Fruit fly (Drosophila melanogaster): Measurements from ENCODE around the gene hth.

The hth gene

DNA sequence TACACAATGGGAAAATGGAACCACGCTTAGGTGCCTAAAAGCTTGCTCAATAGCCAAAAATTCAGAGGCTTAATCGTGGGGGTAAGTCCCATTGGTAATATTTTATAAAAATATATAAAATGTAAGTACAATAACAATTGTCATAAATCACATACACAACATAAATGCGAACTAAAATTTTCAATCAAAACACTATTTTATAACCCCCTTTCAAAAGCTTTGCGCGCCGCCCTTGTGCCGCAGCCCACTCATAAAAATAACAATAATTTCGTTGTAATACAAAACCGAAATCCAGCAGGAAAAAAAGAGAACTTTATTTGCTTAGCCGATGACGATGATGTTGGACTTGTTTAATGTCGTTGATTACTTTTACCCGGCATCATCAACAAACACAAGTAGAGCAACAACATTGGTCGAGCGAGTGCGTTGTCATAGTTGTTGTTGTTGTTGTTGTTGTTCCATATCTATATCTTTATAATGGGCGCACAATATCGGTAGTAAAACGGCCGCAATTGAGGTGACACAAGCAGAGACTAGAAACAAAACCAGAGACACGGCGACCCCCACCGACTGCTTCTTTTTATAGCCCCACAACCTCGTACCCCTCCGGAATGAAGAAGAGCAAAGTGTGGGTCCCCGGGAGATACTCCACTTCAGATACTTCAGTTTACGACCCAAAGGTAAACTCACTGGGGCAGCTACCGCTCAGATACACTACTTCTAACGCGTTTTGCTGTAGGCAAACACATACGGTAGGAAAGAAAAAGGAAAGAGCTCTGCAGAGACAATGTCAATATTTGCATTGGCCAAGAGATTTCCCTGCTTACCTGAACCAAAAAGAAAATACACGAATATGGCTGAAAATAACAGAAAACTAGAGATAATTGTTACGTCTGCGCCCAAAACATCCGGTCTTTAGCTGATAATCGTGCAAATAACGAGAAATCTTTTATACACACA, 41.5 kb downstream of the hth start (continued):
- peak; percentile 90 for TF ChIP-seq Xrp1 (GFP tag; IDR thresholded peaks at IDR 0.05)
- peak; percentile 52 for TF ChIP-seq Lhr (GFP tag; optimal IDR thresholded peaks at IDR 0.05)
- TF ChIP-seq HHEX (GFP tag; optimal IDR thresholded peaks at IDR 0.05), result peak; percentile 82
- peak; percentile 79 for TF ChIP-seq gsb-n (tag; optimal IDR thresholded peaks at IDR 0.05)
- peak; percentile 20 for TF ChIP-seq CG3838 (GFP tag; optimal IDR thresholded peaks at IDR 0.05)
- TF ChIP-seq Deaf1 (tag; optimal IDR thresholded peaks at IDR 0.05), result peak; percentile 60
- peak; percentile 72 for TF ChIP-seq CG11723 (GFP tag; optimal IDR thresholded peaks at IDR 0.05)
- TF ChIP-seq YL-1 (GFP tag; optimal IDR thresholded peaks at IDR 0.05), result peak; percentile 44
- TF ChIP-seq CG11085 (GFP tag; IDR thresholded peaks at IDR 0.05), result peak; percentile 85
- peak; percentile 87 for TF ChIP-seq esg (GFP tag; conservative IDR thresholded peaks at IDR 0.05)
- TF ChIP-seq kay (GFP tag; optimal IDR thresholded peaks at IDR 0.05), result peak; percentile 66
- peak; percentile 83 for TF ChIP-seq ATbp (GFP tag; optimal IDR thresholded peaks at IDR 0.05)
- peak; percentile 59 for TF ChIP-seq sug (tag; optimal IDR thresholded peaks at IDR 0.05)
- peak; percentile 65; the same call in 1 of the 3 replicates for TF ChIP-seq gce (GFP tag; IDR thresholded peaks at IDR 0.05)
- TF ChIP-seq ac (GFP tag; optimal IDR thresholded peaks at IDR 0.05), result peak; percentile 52
- TF ChIP-seq br (optimal IDR thresholded peaks at IDR 0.05), result no peak
- peak; percentile 90 for TF ChIP-seq dmrt99B (tag; optimal IDR thresholded peaks at IDR 0.05)
- TF ChIP-seq CG12155 (GFP tag; optimal IDR thresholded peaks at IDR 0.05), result peak; percentile 77
- TF ChIP-seq C15 (GFP tag; IDR thresholded peaks at IDR 0.05), result 0 out of 3 replicates have a peak, but pooled peaks have one; percentile 58
- peak; percentile 87 for TF ChIP-seq Mrtf (GFP tag; IDR thresholded peaks at IDR 0.05)
- TF ChIP-seq Lim3 (GFP tag; IDR thresholded peaks at IDR 0.05), result peak; percentile 38; the same call in 1 of the 2 replicates
- TF ChIP-seq CG2889 (GFP tag; IDR thresholded peaks at IDR 0.05), result peak; percentile 78
- no peak for TF ChIP-seq CG7963 (GFP tag; IDR thresholded peaks at IDR 0.05; ENCODE audit: partially characterized antibody)
- TF ChIP-seq CG4424 (GFP tag; optimal IDR thresholded peaks at IDR 0.05), result peak; percentile 84
- peak; percentile 57 for TF ChIP-seq E2f2 (GFP tag; IDR thresholded peaks at IDR 0.05)
- TF ChIP-seq twi (tag; optimal IDR thresholded peaks at IDR 0.05), result peak; percentile 72
- no peak for TF ChIP-seq Bdp1 (GFP tag; optimal IDR thresholded peaks at IDR 0.05)
- peak; percentile 65 for TF ChIP-seq CG11696 (GFP tag; IDR thresholded peaks at IDR 0.05)
- peak; percentile 40 for TF ChIP-seq Dip3 (GFP tag; optimal IDR thresholded peaks at IDR 0.05)
- peak; percentile 39 for TF ChIP-seq Jarid2 (GFP tag; optimal IDR thresholded peaks at IDR 0.05)
- peak; percentile 80 for TF ChIP-seq CG11695 (GFP tag; IDR thresholded peaks at IDR 0.05)
- TF ChIP-seq Dll (GFP tag; IDR thresholded peaks at IDR 0.05; ENCODE audit: partially characterized antibody), result no peak
- TF ChIP-seq CG9797 (GFP tag; optimal IDR thresholded peaks at IDR 0.05), result no peak
- peak; percentile 74 for TF ChIP-seq CG3407 (GFP tag; optimal IDR thresholded peaks at IDR 0.05)
- peak in 1 of 2 experiments; percentile 92 for TF ChIP-seq eve (GFP tag; optimal IDR thresholded peaks at IDR 0.05)
- peak; percentile 84 for TF ChIP-seq nerfin-1 (tag; optimal IDR thresholded peaks at IDR 0.05)
- peak; percentile 76 for TF ChIP-seq CG10431 (GFP tag; optimal IDR thresholded peaks at IDR 0.05)
- TF ChIP-seq hth (optimal IDR thresholded peaks at IDR 0.05), result no peak
- no peak for TF ChIP-seq stwl (tag; optimal IDR thresholded peaks at IDR 0.05)
- no peak for TF ChIP-seq CG42726 (GFP tag; IDR thresholded peaks at IDR 0.05; ENCODE audit: partially characterized antibody)
- peak; percentile 88 for TF ChIP-seq grau (tag; optimal IDR thresholded peaks at IDR 0.05)
- TF ChIP-seq CkIIα-i1 (GFP tag; IDR thresholded peaks at IDR 0.05), result no peak
- peak; percentile 82 for TF ChIP-seq Fer1 (GFP tag; optimal IDR thresholded peaks at IDR 0.05)
- TF ChIP-seq Sox100B (GFP tag; optimal IDR thresholded peaks at IDR 0.05), result peak; percentile 82
- TF ChIP-seq CG3847 (GFP tag; IDR thresholded peaks at IDR 0.05), result peak; percentile 87
- peak; percentile 67 to 92 for TF ChIP-seq Hr51 (GFP tag; optimal IDR thresholded peaks at IDR 0.05)
- no peak for TF ChIP-seq CG3163 (GFP tag; optimal IDR thresholded peaks at IDR 0.05)
- TF ChIP-seq Bgb (GFP tag; IDR thresholded peaks at IDR 0.05; ENCODE audit: partially characterized antibody), result no peak
- TF ChIP-seq HmgZ (tag; optimal IDR thresholded peaks at IDR 0.05), result peak; percentile 76

Measured in whole organism, embryonic.